Worm (Caenorhabditis elegans): ENCODE results near the gene taf-6.1.

- TF ChIP-seq snpc-4 (tag; optimal IDR thresholded peaks at IDR 0.05): no peak
- no peak for TF ChIP-seq lin-39 (tag; optimal IDR thresholded peaks at IDR 0.05)
- TF ChIP-seq sem-4 (tag; optimal IDR thresholded peaks at IDR 0.05): no peak
- TF ChIP-seq fos-1 (tag; optimal IDR thresholded peaks at IDR 0.05): no peak
- no peak for TF ChIP-seq unc-62 (GFP tag; optimal IDR thresholded peaks at IDR 0.05)
- no peak for TF ChIP-seq unc-55 (GFP tag; optimal IDR thresholded peaks at IDR 0.05)
- TF ChIP-seq ama-1 (optimal IDR thresholded peaks at IDR 0.05): no peak
- no peak for TF ChIP-seq nhr-77 (tag; optimal IDR thresholded peaks at IDR 0.05)
- TF ChIP-seq ztf-4 (tag; optimal IDR thresholded peaks at IDR 0.05): no peak
- TF ChIP-seq ZK546.5 (tag; optimal IDR thresholded peaks at IDR 0.05): no peak
- TF ChIP-seq skn-1 (tag; optimal IDR thresholded peaks at IDR 0.05): no peak
- TF ChIP-seq nhr-12 (tag; optimal IDR thresholded peaks at IDR 0.05): no peak
These were observed 9.6 kb upstream of the taf-6.1 start, which contains the start of gene lips-13 for ce11 chrII:1117992-1118729.

Measured in whole organism, L2 larva.